Worm (Caenorhabditis elegans): ENCODE measurements around the gene C25F6.1.

The C25F6.1 gene

ce11 chrX:5485931-5486537 lies at the start of gene C25F6.1:
Gene C25F6.1 (plus strand): TSS chrX:5486487.
- no peak for TF ChIP-seq unc-62 (GFP tag; optimal IDR thresholded peaks at IDR 0.05)

- no peak for TF ChIP-seq unc-62 (GFP tag; optimal IDR thresholded peaks at IDR 0.05)
These were observed 41.4 kb upstream of the C25F6.1 start, which contains the start of gene itm-2 for ce11 chrX:5444863-5445262. Gene itm-2 (plus strand): TSS chrX:5445163.

ce11 chrX:5447381-5447780 lies 38.9 kb upstream of the C25F6.1 start:
- no peak for TF ChIP-seq unc-62 (GFP tag; optimal IDR thresholded peaks at IDR 0.05)

ce11 chrX:5447941-5448340 lies 38.3 kb upstream of the C25F6.1 start, which contains the start of gene C25F6.8:
Gene C25F6.8 (plus strand): TSS chrX:5448241.
- TF ChIP-seq unc-62 (GFP tag; optimal IDR thresholded peaks at IDR 0.05), result no peak

- TF ChIP-seq unc-62 (GFP tag; optimal IDR thresholded peaks at IDR 0.05), result no peak
These were observed 35.4 kb upstream of the C25F6.1 start, which contains the start of gene C25F6.6 for ce11 chrX:5450773-5451447. Gene C25F6.6 (minus strand): TSS chrX:5450823.

- no peak for TF ChIP-seq unc-62 (GFP tag; optimal IDR thresholded peaks at IDR 0.05)
These were observed 34.6 kb upstream of the C25F6.1 start for ce11 chrX:5451706-5452105.

ce11 chrX:5455107-5455506 lies 31.2 kb upstream of the C25F6.1 start:
- TF ChIP-seq unc-62 (GFP tag; optimal IDR thresholded peaks at IDR 0.05), result no peak

ce11 chrX:5457184-5457583 lies 29.1 kb upstream of the C25F6.1 start:
- no peak for TF ChIP-seq unc-62 (GFP tag; optimal IDR thresholded peaks at IDR 0.05)

- no peak for TF ChIP-seq unc-62 (GFP tag; optimal IDR thresholded peaks at IDR 0.05)
These were observed 28.2 kb upstream of the C25F6.1 start for ce11 chrX:5458043-5458442.

DNA sequence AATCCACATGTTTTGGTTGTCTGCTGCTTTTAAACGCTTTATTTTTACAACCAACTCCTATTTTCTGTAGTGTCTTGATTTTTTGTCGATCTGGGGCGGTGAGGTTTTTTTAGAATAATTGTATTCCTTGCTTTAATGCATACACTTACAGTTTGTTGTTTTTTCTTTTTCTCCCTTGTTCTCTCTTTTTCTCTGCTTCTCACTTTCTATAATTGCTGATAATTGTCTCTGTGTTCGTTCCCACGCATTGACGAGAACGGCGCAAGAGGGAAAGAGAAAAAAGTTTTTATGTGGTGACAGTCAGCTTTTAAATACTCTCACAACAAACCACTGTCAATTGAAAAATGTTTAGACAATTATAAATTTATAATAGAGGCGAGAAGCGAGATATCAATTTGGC lies 27.5 kb upstream of the C25F6.1 start:
- TF ChIP-seq unc-62 (GFP tag; optimal IDR thresholded peaks at IDR 0.05), result no peak

DNA sequence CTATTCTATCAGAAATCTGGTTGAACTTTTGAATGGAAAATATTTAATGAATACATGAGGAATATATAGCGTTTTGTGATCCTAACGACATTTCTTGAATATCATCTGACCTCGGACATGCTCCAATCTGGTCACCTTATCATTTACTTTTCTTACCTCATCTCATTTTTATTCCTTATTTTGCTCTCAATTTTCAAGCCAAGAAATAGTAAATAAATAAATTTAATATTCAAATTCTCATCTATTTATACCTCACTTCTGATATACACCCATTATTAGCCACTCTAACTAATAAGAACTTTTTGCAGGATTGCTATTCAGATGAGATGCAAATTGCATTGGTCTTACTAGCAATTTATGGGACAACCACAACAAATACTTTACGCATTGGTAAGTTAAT lies 25.4 kb upstream of the C25F6.1 start, which contains the start of gene ddr-1:
TSS of gene ddr-1 (plus strand) at position 301 of the 400 bp plus-strand sequence.
- no peak for TF ChIP-seq unc-62 (GFP tag; optimal IDR thresholded peaks at IDR 0.05)

- TF ChIP-seq unc-62 (GFP tag; optimal IDR thresholded peaks at IDR 0.05), result no peak
These were observed 20.7 kb upstream of the C25F6.1 start for ce11 chrX:5465631-5466030.

DNA sequence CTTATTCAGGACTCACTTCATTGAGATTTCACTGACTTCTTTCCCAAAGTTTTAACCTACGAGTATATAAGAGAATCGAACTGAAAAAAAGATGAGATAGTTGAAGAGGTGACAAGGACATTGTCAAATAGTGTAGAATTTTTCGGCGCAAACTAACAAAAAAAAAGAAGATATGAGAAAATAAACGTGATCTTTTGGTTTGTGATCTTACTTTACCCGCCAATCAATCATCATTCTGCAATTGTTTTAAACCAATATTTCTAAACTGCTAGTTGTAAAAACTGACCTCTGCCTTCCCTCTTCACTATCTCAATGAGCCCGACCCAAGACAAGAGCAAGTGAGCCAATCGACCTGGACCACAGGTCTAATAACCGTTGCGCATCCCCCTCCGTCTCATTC lies 20.1 kb upstream of the C25F6.1 start:
- no peak for TF ChIP-seq unc-62 (GFP tag; optimal IDR thresholded peaks at IDR 0.05)

DNA sequence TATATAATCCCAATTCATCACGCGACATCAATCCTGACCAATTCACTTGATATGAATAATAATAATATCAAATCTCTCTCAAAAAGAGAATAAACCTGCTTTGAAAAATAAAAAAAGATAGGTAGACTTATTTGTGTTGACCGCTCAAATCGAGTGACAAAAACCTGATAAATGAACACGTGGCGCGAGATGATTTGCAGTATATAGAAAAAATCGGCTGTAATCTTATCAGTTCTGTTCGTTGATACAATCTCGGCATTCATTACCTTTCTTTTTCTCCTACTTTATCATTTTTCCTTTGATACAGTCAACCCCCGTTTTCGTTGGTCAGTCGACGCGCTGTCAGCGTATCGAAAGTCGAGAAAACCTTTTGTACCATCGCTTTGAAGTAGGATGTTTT lies 19.0 kb upstream of the C25F6.1 start:
- no peak for TF ChIP-seq unc-62 (GFP tag; optimal IDR thresholded peaks at IDR 0.05)

ce11 chrX:5467820-5468270 lies 18.4 kb upstream of the C25F6.1 start, which contains the start of gene dpyd-1:
Gene dpyd-1 (plus strand): TSS chrX:5467870.
- no peak for TF ChIP-seq unc-62 (GFP tag; optimal IDR thresholded peaks at IDR 0.05)

DNA sequence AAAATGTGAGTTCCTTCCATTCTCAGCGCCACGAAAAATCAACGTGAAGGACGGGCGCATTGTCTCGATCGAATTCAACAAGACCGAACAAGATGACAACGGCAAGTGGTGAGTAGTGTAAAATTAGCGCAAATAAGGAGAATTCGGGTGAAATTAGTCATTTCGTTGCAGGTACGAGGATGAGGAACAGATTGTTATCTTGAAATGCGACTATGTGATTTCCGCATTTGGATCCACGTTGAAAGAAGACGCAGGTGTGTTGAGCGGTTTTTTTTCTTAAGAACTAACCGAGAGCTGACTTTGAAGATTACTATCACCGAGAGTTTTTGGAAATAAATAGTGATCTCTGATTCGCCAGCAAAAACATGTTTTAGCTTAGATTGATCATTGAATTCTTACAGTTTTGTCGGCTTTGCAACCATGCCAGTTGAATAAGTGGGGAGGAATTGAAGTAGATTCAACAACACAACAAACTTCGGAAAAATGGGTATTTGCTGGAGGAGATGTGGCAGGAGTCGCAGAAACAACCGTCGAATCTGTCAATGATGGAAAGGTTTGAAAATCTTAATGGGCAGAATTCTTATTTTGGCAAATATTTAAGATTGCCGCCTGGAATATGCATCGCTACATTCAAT lies 16.1 kb upstream of the C25F6.1 start:
- no peak for TF ChIP-seq unc-62 (GFP tag; optimal IDR thresholded peaks at IDR 0.05)

DNA sequence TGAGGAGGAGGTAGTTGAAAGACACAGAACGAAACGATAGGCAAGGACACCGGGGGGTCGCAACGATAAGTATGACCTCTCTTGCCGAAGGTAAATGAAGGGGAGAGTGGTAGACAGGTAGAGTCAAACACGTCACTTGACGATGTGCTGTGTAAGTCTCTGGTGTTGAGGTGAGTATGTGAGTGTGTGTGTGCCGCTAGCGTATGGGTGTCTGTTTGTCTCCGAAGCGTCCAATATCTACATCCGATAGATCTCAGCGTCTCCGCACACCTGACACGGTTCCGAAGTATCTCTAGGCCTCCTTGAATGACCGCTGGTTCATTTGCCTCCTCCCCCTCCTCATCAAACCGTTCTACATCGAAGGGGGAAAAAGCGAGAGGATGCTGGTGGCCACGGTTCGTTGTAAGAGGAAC lies 11.1 kb upstream of the C25F6.1 start:
- no peak for TF ChIP-seq unc-62 (GFP tag; optimal IDR thresholded peaks at IDR 0.05)
